Worm (Caenorhabditis elegans): ENCODE results near the gene unc-96.

unc-96 gene

ce11 chrX:599476-599875, 21.6 kb downstream of the unc-96 start, which contains the start of gene F13C5.3:
Gene F13C5.3, minus strand, starts transcription at chrX:599576.
- TF ChIP-seq crh-2 (tag; optimal IDR thresholded peaks at IDR 0.05) = no peak
- TF ChIP-seq elt-1 (tag; optimal IDR thresholded peaks at IDR 0.05) = no peak
- no peak for TF ChIP-seq nhr-25 (tag; optimal IDR thresholded peaks at IDR 0.05)
- no peak for TF ChIP-seq mbf-1 (tag; optimal IDR thresholded peaks at IDR 0.05)
- TF ChIP-seq peb-1 (tag; optimal IDR thresholded peaks at IDR 0.05) = no peak
- no peak for TF ChIP-seq unc-39 (tag; optimal IDR thresholded peaks at IDR 0.05)
- TF ChIP-seq ceh-82 (tag; optimal IDR thresholded peaks at IDR 0.05) = no peak
- TF ChIP-seq gmeb-1 (tag; optimal IDR thresholded peaks at IDR 0.05) = no peak
- TF ChIP-seq aly-2 (tag; optimal IDR thresholded peaks at IDR 0.05) = no peak
- TF ChIP-seq nhr-23 (tag; optimal IDR thresholded peaks at IDR 0.05) = no peak
- TF ChIP-seq lin-11 (tag; optimal IDR thresholded peaks at IDR 0.05) = no peak
- no peak for TF ChIP-seq fos-1 (tag; optimal IDR thresholded peaks at IDR 0.05)
- TF ChIP-seq nhr-237 (tag; optimal IDR thresholded peaks at IDR 0.05) = no peak
- no peak for TF ChIP-seq ZK546.5 (tag; optimal IDR thresholded peaks at IDR 0.05)
- TF ChIP-seq lsy-2 (tag; optimal IDR thresholded peaks at IDR 0.05) = no peak
- TF ChIP-seq nhr-21 (tag; optimal IDR thresholded peaks at IDR 0.05) = no peak
- TF ChIP-seq Y55F3AM.14 (GFP tag; optimal IDR thresholded peaks at IDR 0.05) = no peak

- TF ChIP-seq lin-13 (GFP tag; optimal IDR thresholded peaks at IDR 0.05) = no peak
- TF ChIP-seq fos-1 (tag; optimal IDR thresholded peaks at IDR 0.05) = no peak
- TF ChIP-seq ama-1 (optimal IDR thresholded peaks at IDR 0.05) = no peak
- TF ChIP-seq gmeb-1 (tag; optimal IDR thresholded peaks at IDR 0.05) = no peak
- no peak for TF ChIP-seq sem-4 (tag; optimal IDR thresholded peaks at IDR 0.05)
- TF ChIP-seq crh-2 (tag; optimal IDR thresholded peaks at IDR 0.05) = no peak
- no peak for TF ChIP-seq ZK546.5 (tag; optimal IDR thresholded peaks at IDR 0.05)
- no peak for TF ChIP-seq nhr-237 (tag; optimal IDR thresholded peaks at IDR 0.05)
- TF ChIP-seq mdl-1 (tag; optimal IDR thresholded peaks at IDR 0.05) = no peak
- no peak for TF ChIP-seq aly-2 (tag; optimal IDR thresholded peaks at IDR 0.05)
- TF ChIP-seq ztf-1 (GFP tag; conservative IDR thresholded peaks at IDR 0.05) = no peak
- no peak for TF ChIP-seq nhr-23 (tag; optimal IDR thresholded peaks at IDR 0.05)
- no peak for TF ChIP-seq unc-62 (GFP tag; optimal IDR thresholded peaks at IDR 0.05)
- no peak for TF ChIP-seq nhr-129 (tag; optimal IDR thresholded peaks at IDR 0.05)
These were observed 27.1 kb downstream of the unc-96 start, which contains the start of gene F13C5.2 for ce11 chrX:593910-594447. Gene F13C5.2, plus strand, starts transcription at chrX:593960.

- no peak for TF ChIP-seq skn-1 (tag; optimal IDR thresholded peaks at IDR 0.05)
- no peak for TF ChIP-seq ama-1 (optimal IDR thresholded peaks at IDR 0.05)
- TF ChIP-seq nhr-129 (tag; optimal IDR thresholded peaks at IDR 0.05) = peak; percentile 98
- peak; percentile 92 for TF ChIP-seq C34F6.9 (tag; optimal IDR thresholded peaks at IDR 0.05)
- TF ChIP-seq dmd-4 (tag; optimal IDR thresholded peaks at IDR 0.05) = no peak
- TF ChIP-seq egl-27 (tag; optimal IDR thresholded peaks at IDR 0.05) = peak; percentile 63
- TF ChIP-seq unc-62 (GFP tag; optimal IDR thresholded peaks at IDR 0.05) = no peak
- TF ChIP-seq ZK546.5 (tag; optimal IDR thresholded peaks at IDR 0.05) = no peak
- peak; percentile 95 for TF ChIP-seq F13H6.1 (tag; optimal IDR thresholded peaks at IDR 0.05)
- peak; percentile 74 for TF ChIP-seq unc-55 (GFP tag; optimal IDR thresholded peaks at IDR 0.05)
- no peak for TF ChIP-seq nhr-12 (tag; optimal IDR thresholded peaks at IDR 0.05)
- peak; percentile 72 for TF ChIP-seq ztf-4 (tag; optimal IDR thresholded peaks at IDR 0.05)
- peak; percentile 37 for TF ChIP-seq ceh-16 (tag; optimal IDR thresholded peaks at IDR 0.05)
- TF ChIP-seq lin-11 (tag; optimal IDR thresholded peaks at IDR 0.05) = peak; percentile 56
- no peak for TF ChIP-seq nhr-11 (tag; optimal IDR thresholded peaks at IDR 0.05)
- TF ChIP-seq R02D3.7 (tag; optimal IDR thresholded peaks at IDR 0.05) = no peak
- no peak for TF ChIP-seq nhr-77 (tag; optimal IDR thresholded peaks at IDR 0.05)
- TF ChIP-seq nhr-21 (tag; optimal IDR thresholded peaks at IDR 0.05) = peak; percentile 62
- TF ChIP-seq aly-2 (tag; optimal IDR thresholded peaks at IDR 0.05) = no peak
- no peak for TF ChIP-seq lin-39 (tag; optimal IDR thresholded peaks at IDR 0.05)
- peak; percentile 64 for TF ChIP-seq blmp-1 (tag; optimal IDR thresholded peaks at IDR 0.05; ENCODE audit: insufficient read depth)
- TF ChIP-seq unc-39 (tag; optimal IDR thresholded peaks at IDR 0.05) = peak; percentile 12
- TF ChIP-seq gmeb-1 (tag; optimal IDR thresholded peaks at IDR 0.05) = peak; percentile 42
- peak; percentile 89 for TF ChIP-seq zag-1 (tag; optimal IDR thresholded peaks at IDR 0.05)
- TF ChIP-seq mab-5 (tag; optimal IDR thresholded peaks at IDR 0.05) = peak; percentile 81
- TF ChIP-seq mdl-1 (tag; optimal IDR thresholded peaks at IDR 0.05) = peak; percentile 86 to 96
- TF ChIP-seq mbf-1 (tag; optimal IDR thresholded peaks at IDR 0.05) = no peak
- TF ChIP-seq lsy-2 (tag; optimal IDR thresholded peaks at IDR 0.05) = peak; percentile 61 to 76
- TF ChIP-seq ztf-1 (GFP tag; conservative IDR thresholded peaks at IDR 0.05) = no peak
- TF ChIP-seq sma-3 (GFP tag; optimal IDR thresholded peaks at IDR 0.05) = peak; percentile 63
- TF ChIP-seq snpc-4 (tag; optimal IDR thresholded peaks at IDR 0.05) = peak; percentile 54
- peak; percentile 78 for TF ChIP-seq Y55F3AM.14 (GFP tag; optimal IDR thresholded peaks at IDR 0.05)
- TF ChIP-seq elt-3 (tag; optimal IDR thresholded peaks at IDR 0.05) = no peak
- peak; percentile 48 for TF ChIP-seq nhr-23 (tag; optimal IDR thresholded peaks at IDR 0.05)
- peak; percentile 88 for TF ChIP-seq crh-2 (tag; optimal IDR thresholded peaks at IDR 0.05)
- TF ChIP-seq nhr-6 (tag; optimal IDR thresholded peaks at IDR 0.05) = peak; percentile 85
- no peak for TF ChIP-seq nhr-237 (tag; optimal IDR thresholded peaks at IDR 0.05)
- peak; percentile 81 for TF ChIP-seq sem-4 (tag; optimal IDR thresholded peaks at IDR 0.05)
- peak; percentile 84 for TF ChIP-seq fos-1 (tag; optimal IDR thresholded peaks at IDR 0.05)
- peak; percentile 79 for TF ChIP-seq sma-9 (GFP tag; optimal IDR thresholded peaks at IDR 0.05)
- TF ChIP-seq sma-9 (tag; optimal IDR thresholded peaks at IDR 0.05) = no peak
- no peak for TF ChIP-seq ceh-82 (tag; optimal IDR thresholded peaks at IDR 0.05)
These were observed 27.8 kb downstream of the unc-96 start for ce11 chrX:593245-593733.
